Worm (Caenorhabditis elegans) whole organism, L1 larva: ENCODE results near the gene hum-6.
A peak's percentile ranks its signal among the peaks of the same experiment; 100 is the strongest.

Experiments
- aly-2 ChIP-seq: fragments of 150-350 bp; optimal IDR thresholded peaks from 2 replicates; lab custom pipeline; 2014; ENCODE audit warnings: missing biosample characterization, missing genetic modification characterization
- ces-1 ChIP-seq: fragments of 150-350 bp; optimal IDR thresholded peaks from 2 replicates; lab custom pipeline; 2014; ENCODE audit warnings: missing biosample characterization, missing genetic modification reagents, missing genetic modification characterization
- efl-1 ChIP-seq, 4 experiments: fragments of 150-350 bp; optimal IDR thresholded peaks in 3 of 4; peaks in 1 of 4; 1 replicate in 1 of 4; 2 replicates in 3 of 4; lab custom pipeline; 2014; ENCODE audit warnings: missing biosample characterization in 2 of 4, missing genetic modification characterization in 2 of 4, missing genetic modification reagents in 2 of 4
- elt-2 ChIP-seq: sonication (generic microtip); optimal IDR thresholded peaks from 2 replicates; lab custom pipeline; 2016; ENCODE audit warnings: missing genetic modification characterization, mild to moderate bottlenecking, inconsistent platforms, missing compliant biosample characterization, missing genetic modification reagents
- fkh-10 ChIP-seq: sonication (generic microtip); optimal IDR thresholded peaks from 2 replicates; lab custom pipeline; 2017; ENCODE audit warnings: missing biosample characterization, missing genetic modification reagents, missing genetic modification characterization
- jun-1 ChIP-seq: fragments of 150-350 bp; optimal IDR thresholded peaks from 2 replicates; lab custom pipeline; 2014; ENCODE audit warnings: missing biosample characterization, missing genetic modification reagents, missing genetic modification characterization
- lin-15B ChIP-seq: fragments of 150-350 bp; sonication (generic microtip); optimal IDR thresholded peaks from 3 replicates; lab custom pipeline; 2014; ENCODE audit warnings: missing biosample characterization, missing genetic modification characterization
- mep-1 ChIP-seq: fragments of 150-350 bp; optimal IDR thresholded peaks from 2 replicates; lab custom pipeline; 2014; ENCODE audit warnings: missing biosample characterization, missing genetic modification characterization
- nhr-12 ChIP-seq: sonication (generic microtip); optimal IDR thresholded peaks from 2 replicates; lab custom pipeline; 2017; ENCODE audit warnings: missing biosample characterization, missing genetic modification characterization
- nhr-77 ChIP-seq: fragments of 150-350 bp; optimal IDR thresholded peaks from 2 replicates; lab custom pipeline; 2014; ENCODE audit warnings: missing biosample characterization, missing genetic modification characterization
- pqm-1 ChIP-seq: sonication (generic microtip); optimal IDR thresholded peaks from 3 replicates; lab custom pipeline; 2017; ENCODE audit warnings: missing biosample characterization, missing genetic modification characterization
- tlp-1 ChIP-seq: fragments of 150-350 bp; optimal IDR thresholded peaks from 2 replicates; lab custom pipeline; 2014; ENCODE audit warnings: missing biosample characterization, missing genetic modification characterization
- xbp-1 ChIP-seq: sonication (generic microtip); optimal IDR thresholded peaks from 2 replicates; lab custom pipeline; 2016; ENCODE audit warnings: missing genetic modification characterization, missing compliant biosample characterization
- ztf-4 ChIP-seq: fragments of 150-350 bp; optimal IDR thresholded peaks from 2 replicates; lab custom pipeline; 2014; ENCODE audit warnings: missing biosample characterization, missing genetic modification characterization

DNA sequence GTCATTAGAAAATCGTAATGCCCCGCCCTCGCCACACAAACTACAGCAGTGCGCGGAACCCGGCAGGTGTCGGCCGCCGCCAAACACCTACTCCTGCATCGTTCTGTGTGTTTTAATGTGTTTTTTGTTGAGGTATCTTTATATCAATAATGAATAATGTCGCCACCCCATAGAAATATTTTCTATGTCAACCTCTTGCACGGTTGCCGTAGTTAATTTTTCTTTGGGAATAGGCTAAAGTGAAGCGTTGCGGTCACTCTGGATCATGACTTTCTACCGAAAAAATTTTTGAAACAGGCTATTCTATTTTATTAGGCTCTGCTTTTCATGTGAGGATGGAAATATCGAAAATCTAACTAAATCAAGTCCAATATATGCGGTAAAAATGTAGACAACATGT lies 26.0 kb downstream of the hum-6 start:
- TF ChIP-seq pqm-1 (tag; lab: Kevin White, UChicago) (no peak), lin-15B (tag; lab: Kevin White, UChicago) (no peak), nhr-77 (tag; lab: Kevin White, UChicago) (no peak), nhr-12 (tag; lab: Kevin White, UChicago) (no peak), fkh-10 (GFP tag; lab: Kevin White, UChicago) (no peak), aly-2 (tag; lab: Kevin White, UChicago) (no peak), jun-1 (tag; lab: Kevin White, UChicago) (no peak), ces-1 (GFP tag; lab: Kevin White, UChicago) (no peak), xbp-1 (tag; lab: Kevin White, UChicago) (no peak), efl-1 (optimal IDR thresholded peaks at IDR 0.05; lab: Kevin White, UChicago) (no peak), efl-1 (GFP tag; optimal IDR thresholded peaks at IDR 0.05 in 1 of 2; lab: Kevin White, UChicago) (peak in 1 of 2 experiments; percentile 80), mep-1 (tag; lab: Kevin White, UChicago) (no peak), elt-2 (peak; percentile 44), ztf-4 (tag; lab: Kevin White, UChicago) (no peak), tlp-1 (tag; lab: Kevin White, UChicago) (no peak)
